Fruit fly (Drosophila melanogaster) whole organism, adult: Measurements from ENCODE around the gene car.

Experiments used
- CG14711 ChIP-seq: fragments of 200-800 bp; sonication (Bioruptor generic); optimal IDR thresholded peaks from 2 replicates; lab custom pipeline; 2018; ENCODE audit warnings: missing biosample characterization, mild to moderate bottlenecking, missing genetic modification characterization, moderate library complexity
- CG5204 ChIP-seq: fragments of 200-800 bp; sonication (Bioruptor generic); optimal IDR thresholded peaks from 2 replicates; lab custom pipeline; 2016; ENCODE audit warnings: missing biosample characterization, missing genetic modification characterization
- Mnt ChIP-seq: fragments of 200-800 bp; sonication (Bioruptor generic); optimal IDR thresholded peaks from 2 replicates; lab custom pipeline; 2016; ENCODE audit warnings: missing biosample characterization, mild to moderate bottlenecking, missing genetic modification characterization

dm6 chrX:19606558-19606957 lies 40.7 kb downstream of the car start:
- no peak for TF ChIP-seq CG5204 (GFP tag; lab: Kevin White, UChicago)
- no peak for TF ChIP-seq CG14711 (tag; lab: Kevin White, UChicago)
- TF ChIP-seq Mnt (GFP tag; lab: Kevin White, UChicago): no peak
